Worm (Caenorhabditis elegans): Measurements from ENCODE around the gene ram-5.

ce11 chrX:14560297-14560680, 10.3 kb downstream of the ram-5 start:
- TF ChIP-seq flt-1 (GFP tag; IDR thresholded peaks at IDR 0.05) (no peak), cog-1 (tag; optimal IDR thresholded peaks at IDR 0.05) (peak; percentile 96), med-1 (GFP tag; optimal IDR thresholded peaks at IDR 0.05; ENCODE audit: insufficient read depth) (no peak), ztf-29 (GFP tag; IDR thresholded peaks at IDR 0.05) (no peak), ztf-23 (GFP tag; IDR thresholded peaks at IDR 0.05) (no peak), ref-1 (GFP tag; conservative IDR thresholded peaks at IDR 0.05) (no peak), tab-1 (GFP tag; IDR thresholded peaks at IDR 0.05) (no peak), T22C8.4 (GFP tag; IDR thresholded peaks at IDR 0.05) (no peak; the same call in 1 of the 2 replicates)
